Worm (Caenorhabditis elegans) whole organism, L4/young adult: ENCODE measurements around the gene Y43F8B.23.

Experiments
- W03F9.2 ChIP-seq: fragments of 150-350 bp; optimal IDR thresholded peaks from 2 replicates; lab custom pipeline; 2014; ENCODE audit warnings: missing biosample characterization, missing genetic modification characterization
- dao-5 ChIP-seq: sonication (generic microtip); optimal IDR thresholded peaks from 2 replicates; lab custom pipeline; 2016; ENCODE audit warnings: missing genotype, missing genetic modification characterization, moderate library complexity, missing compliant biosample characterization

DNA sequence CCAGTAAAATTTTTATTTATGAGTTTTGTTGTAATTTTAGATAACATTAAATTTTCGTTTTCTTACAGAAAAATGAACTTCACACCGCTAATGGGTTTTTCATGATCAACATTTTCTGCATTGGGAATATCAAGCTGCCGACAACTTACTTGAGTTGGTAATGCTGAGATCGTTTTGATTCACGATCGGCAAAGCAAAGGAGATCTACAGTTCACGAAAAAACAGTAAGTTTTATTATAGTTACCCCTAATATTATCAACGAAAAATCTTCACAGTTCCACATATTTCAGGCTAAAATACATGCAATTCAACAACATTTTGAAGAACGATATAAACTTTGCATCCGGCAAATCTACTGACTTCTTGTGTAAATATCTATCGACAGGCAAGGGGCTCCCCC, 15.1 kb upstream of the Y43F8B.23 start, which contains the start of gene Y43F8B.22:
- TF ChIP-seq W03F9.2 (tag; lab: Kevin White, UChicago): no peak
- TF ChIP-seq dao-5 (tag; lab: Kevin White, UChicago): no peak
